Worm (Caenorhabditis elegans): ENCODE results near the gene T05A8.3.

T05A8.3 gene

DNA sequence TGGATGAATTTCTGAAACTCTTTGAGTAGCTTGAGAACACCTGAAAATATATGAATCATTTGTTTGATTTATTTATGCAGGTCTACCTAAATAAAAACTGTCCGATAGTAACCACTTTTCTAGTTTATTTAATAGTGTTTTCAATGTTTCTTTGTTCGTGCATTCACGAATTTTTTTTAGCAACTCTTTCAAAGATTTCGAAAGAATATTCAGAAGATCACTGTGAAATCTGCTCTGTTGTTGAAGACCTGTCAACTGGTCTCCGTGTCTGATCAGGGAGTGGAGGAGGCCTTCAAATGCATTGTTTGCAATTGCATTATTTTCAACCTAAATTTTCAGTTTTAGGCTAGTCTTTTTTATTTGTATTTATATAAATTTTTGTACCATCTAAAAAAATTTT is 7.3 kb downstream of the T05A8.3 start, which contains the start of gene T05A8.1:
TSS of gene T05A8.1 (minus strand) at position 101 of the 400 bp plus-strand sequence.
- TF ChIP-seq ceh-16 (tag; optimal IDR thresholded peaks at IDR 0.05) = no peak
- TF ChIP-seq F13H6.1 (tag; optimal IDR thresholded peaks at IDR 0.05) = no peak
- TF ChIP-seq blmp-1 (tag; optimal IDR thresholded peaks at IDR 0.05; ENCODE audit: insufficient read depth) = no peak
- no peak for TF ChIP-seq ztf-11 (tag; optimal IDR thresholded peaks at IDR 0.05)
- TF ChIP-seq ztf-1 (GFP tag; conservative IDR thresholded peaks at IDR 0.05) = no peak
- TF ChIP-seq ZK546.5 (tag; optimal IDR thresholded peaks at IDR 0.05) = no peak
- TF ChIP-seq ceh-82 (tag; optimal IDR thresholded peaks at IDR 0.05) = no peak
- TF ChIP-seq zag-1 (tag; optimal IDR thresholded peaks at IDR 0.05) = no peak
- TF ChIP-seq nhr-129 (tag; optimal IDR thresholded peaks at IDR 0.05) = no peak
- TF ChIP-seq nhr-237 (tag; optimal IDR thresholded peaks at IDR 0.05) = no peak
- TF ChIP-seq lsy-2 (tag; optimal IDR thresholded peaks at IDR 0.05) = no peak
- TF ChIP-seq nhr-12 (tag; optimal IDR thresholded peaks at IDR 0.05) = no peak
- TF ChIP-seq nhr-25 (tag; optimal IDR thresholded peaks at IDR 0.05) = no peak

- TF ChIP-seq nhr-6 (tag; optimal IDR thresholded peaks at IDR 0.05) = no peak
- TF ChIP-seq sma-9 (GFP tag; optimal IDR thresholded peaks at IDR 0.05) = peak; percentile 37
- no peak for TF ChIP-seq sma-9 (tag; optimal IDR thresholded peaks at IDR 0.05)
- peak; percentile 48 for TF ChIP-seq unc-55 (GFP tag; optimal IDR thresholded peaks at IDR 0.05)
- peak; percentile 45 for TF ChIP-seq nhr-129 (tag; optimal IDR thresholded peaks at IDR 0.05)
- no peak for TF ChIP-seq nhr-21 (tag; optimal IDR thresholded peaks at IDR 0.05)
- TF ChIP-seq C34F6.9 (tag; optimal IDR thresholded peaks at IDR 0.05) = peak; percentile 13
- TF ChIP-seq mbf-1 (tag; optimal IDR thresholded peaks at IDR 0.05) = no peak
- no peak for TF ChIP-seq ama-1 (optimal IDR thresholded peaks at IDR 0.05)
Measured at ce11 chrII:2707872-2708271, 9.4 kb downstream of the T05A8.3 start, which contains the start of gene Y47G7B.2. TSS of gene Y47G7B.2 (minus strand) at chrII:2708014.

DNA sequence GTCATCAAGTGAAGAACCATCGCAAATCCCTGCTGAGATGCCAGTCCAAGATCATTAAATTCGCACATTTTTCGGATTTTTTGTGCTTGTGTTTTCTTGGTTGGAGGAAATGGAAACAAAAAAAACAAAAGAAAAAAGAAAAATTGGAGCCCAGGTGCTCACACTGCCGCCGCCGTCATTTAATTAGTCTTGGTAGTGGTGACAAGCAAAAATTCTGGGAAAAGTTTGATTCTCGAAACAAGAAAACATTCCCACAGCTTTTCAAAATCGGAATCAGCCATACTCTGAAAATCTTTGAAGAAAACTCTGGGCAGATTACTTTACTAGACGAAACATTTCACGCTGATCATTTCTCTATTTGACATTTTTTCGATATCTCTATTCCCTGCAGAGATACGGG is 12.0 kb downstream of the T05A8.3 start, which contains the start of gene srh-128:
TSS of gene srh-128 (minus strand) at position 101 of the 400 bp plus-strand sequence.
- no peak for TF ChIP-seq egl-27 (tag; optimal IDR thresholded peaks at IDR 0.05)
- TF ChIP-seq C34F6.9 (tag; optimal IDR thresholded peaks at IDR 0.05) = no peak
- TF ChIP-seq nhr-12 (tag; optimal IDR thresholded peaks at IDR 0.05) = no peak
- TF ChIP-seq lin-11 (tag; optimal IDR thresholded peaks at IDR 0.05) = no peak
- no peak for TF ChIP-seq sma-9 (GFP tag; optimal IDR thresholded peaks at IDR 0.05)
- TF ChIP-seq sma-9 (tag; optimal IDR thresholded peaks at IDR 0.05) = no peak
- TF ChIP-seq unc-55 (GFP tag; optimal IDR thresholded peaks at IDR 0.05) = no peak
- no peak for TF ChIP-seq fos-1 (tag; optimal IDR thresholded peaks at IDR 0.05)
- no peak for TF ChIP-seq mbf-1 (tag; optimal IDR thresholded peaks at IDR 0.05)
- TF ChIP-seq ztf-11 (tag; optimal IDR thresholded peaks at IDR 0.05) = no peak
- no peak for TF ChIP-seq elt-1 (tag; optimal IDR thresholded peaks at IDR 0.05)
- TF ChIP-seq R02D3.7 (tag; optimal IDR thresholded peaks at IDR 0.05) = no peak
- TF ChIP-seq nhr-11 (tag; optimal IDR thresholded peaks at IDR 0.05) = no peak
- TF ChIP-seq lin-39 (tag; optimal IDR thresholded peaks at IDR 0.05) = no peak
- TF ChIP-seq aly-2 (tag; optimal IDR thresholded peaks at IDR 0.05) = no peak
- no peak for TF ChIP-seq mdl-1 (tag; optimal IDR thresholded peaks at IDR 0.05)
- no peak for TF ChIP-seq skn-1 (tag; optimal IDR thresholded peaks at IDR 0.05)
- no peak for TF ChIP-seq ama-1 (optimal IDR thresholded peaks at IDR 0.05)
- TF ChIP-seq crh-2 (tag; optimal IDR thresholded peaks at IDR 0.05) = no peak
- TF ChIP-seq ztf-4 (tag; optimal IDR thresholded peaks at IDR 0.05) = no peak

DNA sequence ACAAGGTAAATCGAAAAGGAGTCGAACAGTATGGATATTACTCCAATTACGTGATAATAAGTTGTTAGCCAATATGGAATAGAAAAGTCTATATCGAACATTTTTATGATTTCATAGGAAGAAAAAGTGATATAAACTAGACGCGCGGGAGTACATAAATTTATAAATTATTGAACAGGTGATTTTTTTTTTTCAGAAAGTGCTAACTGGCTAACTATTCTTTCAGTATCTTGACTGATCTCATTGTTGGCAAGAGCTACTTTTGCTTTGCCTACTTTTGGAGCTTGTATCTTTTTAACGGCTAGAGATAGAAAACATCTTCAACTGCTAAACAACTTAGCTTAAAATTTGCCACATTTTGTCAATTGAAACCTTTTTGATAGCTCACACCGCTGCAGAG is 14.5 kb downstream of the T05A8.3 start, which contains the start of gene sri-60:
TSS of gene sri-60 (minus strand) at position 101 of the 400 bp plus-strand sequence.
- TF ChIP-seq blmp-1 (tag; optimal IDR thresholded peaks at IDR 0.05; ENCODE audit: insufficient read depth) (no peak), F13H6.1 (tag; optimal IDR thresholded peaks at IDR 0.05) (no peak), unc-55 (GFP tag; optimal IDR thresholded peaks at IDR 0.05) (no peak), ztf-11 (tag; optimal IDR thresholded peaks at IDR 0.05) (no peak), mab-5 (tag; optimal IDR thresholded peaks at IDR 0.05) (no peak), lin-39 (tag; optimal IDR thresholded peaks at IDR 0.05) (no peak), nhr-6 (tag; optimal IDR thresholded peaks at IDR 0.05) (no peak), dmd-4 (tag; optimal IDR thresholded peaks at IDR 0.05) (no peak), nhr-25 (tag; optimal IDR thresholded peaks at IDR 0.05) (no peak), mbf-1 (tag; optimal IDR thresholded peaks at IDR 0.05) (no peak), peb-1 (tag; optimal IDR thresholded peaks at IDR 0.05) (no peak), ceh-82 (tag; optimal IDR thresholded peaks at IDR 0.05) (no peak), nhr-237 (tag; optimal IDR thresholded peaks at IDR 0.05) (no peak)
